Worm (Caenorhabditis elegans): ENCODE data around the gene Y69H2.10.

ce11 chrV:18689681-18690080 lies 19.6 kb downstream of the Y69H2.10 start, which contains the start of the genes ubc-19 and Y69H2.7:
- TF ChIP-seq nhr-11 (tag; optimal IDR thresholded peaks at IDR 0.05) (no peak), ama-1 (optimal IDR thresholded peaks at IDR 0.05) (no peak), C38D4.7 (GFP tag; optimal IDR thresholded peaks at IDR 0.05) (no peak), K02D7.2 (tag; optimal IDR thresholded peaks at IDR 0.05) (no peak), hlh-15 (tag; optimal IDR thresholded peaks at IDR 0.05) (no peak), sdc-2 (tag; optimal IDR thresholded peaks at IDR 0.05) (no peak), dve-1 (tag; optimal IDR thresholded peaks at IDR 0.05) (no peak)
